Fruit fly (Drosophila melanogaster): ENCODE results near the gene alpha-Est5.
A peak's percentile ranks its signal among the peaks of the same experiment; 100 is the strongest.

The alpha-Est5 gene

DNA sequence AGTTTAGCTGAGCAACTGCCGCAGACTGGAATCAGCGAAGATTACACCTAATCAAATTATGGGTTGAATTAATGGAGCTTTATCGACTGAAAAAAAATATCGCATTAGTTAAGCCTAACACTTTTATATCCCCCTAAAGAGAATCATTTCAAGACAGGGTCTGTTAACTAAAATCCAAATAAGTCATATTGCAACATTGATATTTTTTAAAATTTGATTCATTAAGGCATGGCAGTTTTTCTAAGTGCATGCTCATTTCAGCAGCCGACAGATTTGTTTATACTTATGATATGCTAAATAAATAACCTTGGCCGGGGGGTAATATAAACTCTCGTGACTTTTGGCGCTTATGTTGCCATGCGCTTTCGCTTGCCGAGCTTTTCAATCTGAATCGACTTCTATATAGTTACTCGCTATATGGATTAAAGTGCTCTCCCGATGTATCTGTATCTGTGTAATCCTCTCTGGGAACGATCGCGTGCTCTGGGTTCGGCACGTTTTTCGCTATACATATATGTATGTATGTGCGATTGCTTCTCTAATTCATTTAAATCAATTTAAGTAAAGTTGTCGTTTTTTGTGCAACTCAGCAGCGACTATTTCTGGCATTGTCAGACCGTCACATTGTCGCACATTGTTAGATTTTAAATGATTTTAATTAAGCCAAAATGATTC lies 29.7 kb downstream of the alpha-Est5 start (continued):
- TF ChIP-seq knrl (GFP tag; IDR thresholded peaks at IDR 0.05; ENCODE audit: partially characterized antibody), result no peak
- peak; percentile 84 for TF ChIP-seq maf-S (GFP tag; optimal IDR thresholded peaks at IDR 0.05)
- no peak for TF ChIP-seq z (GFP tag; IDR thresholded peaks at IDR 0.05)
- no peak for TF ChIP-seq Lpt (GFP tag; optimal IDR thresholded peaks at IDR 0.05)
- no peak for TF ChIP-seq Spps (tag; optimal IDR thresholded peaks at IDR 0.05)
- TF ChIP-seq CG7987 (GFP tag; optimal IDR thresholded peaks at IDR 0.05), result peak; percentile 63
- no peak for TF ChIP-seq pita (GFP tag; optimal IDR thresholded peaks at IDR 0.05)
- TF ChIP-seq ci (GFP tag; IDR thresholded peaks at IDR 0.05), result peak; percentile 48; the same call in 1 of the 3 replicates
- TF ChIP-seq exex (tag; optimal IDR thresholded peaks at IDR 0.05), result peak; percentile 64
- no peak for TF ChIP-seq sr (GFP tag; IDR thresholded peaks at IDR 0.05)
- TF ChIP-seq pros (GFP tag; optimal IDR thresholded peaks at IDR 0.05), result no peak
- TF ChIP-seq al (GFP tag; IDR thresholded peaks at IDR 0.05), result peak; percentile 93
- TF ChIP-seq CG2129 (GFP tag; IDR thresholded peaks at IDR 0.05; ENCODE audit: partially characterized antibody), result no peak
- TF ChIP-seq nerfin-2 (GFP tag; IDR thresholded peaks at IDR 0.05; ENCODE audit: partially characterized antibody), result no peak
- TF ChIP-seq CG30020 (tag; optimal IDR thresholded peaks at IDR 0.05), result no peak
- peak; percentile 62 for TF ChIP-seq pb (GFP tag; optimal IDR thresholded peaks at IDR 0.05)
- peak; percentile 71 for TF ChIP-seq CG10543 (GFP tag; optimal IDR thresholded peaks at IDR 0.05)
- peak; percentile 74 for TF ChIP-seq Hmx (GFP tag; optimal IDR thresholded peaks at IDR 0.05)
- peak; percentile 91 for TF ChIP-seq pho (GFP tag; optimal IDR thresholded peaks at IDR 0.05)
- peak; percentile 95 for TF ChIP-seq Dbx (GFP tag; IDR thresholded peaks at IDR 0.05)
- peak in 1 of 2 experiments; percentile 47 for TF ChIP-seq Trl (optimal IDR thresholded peaks at IDR 0.05)
- TF ChIP-seq Trl (GFP tag; optimal IDR thresholded peaks at IDR 0.05), result peak; percentile 88
- TF ChIP-seq Ptx1 (GFP tag; IDR thresholded peaks at IDR 0.05), result peak; percentile 79
- peak; percentile 82 for TF ChIP-seq Aef1 (GFP tag; IDR thresholded peaks at IDR 0.05)
- peak; percentile 33 for TF ChIP-seq phol (tag; optimal IDR thresholded peaks at IDR 0.05)
- no peak for TF ChIP-seq gcm (GFP tag; optimal IDR thresholded peaks at IDR 0.05)
- peak; percentile 59; the same call in 2 of the 3 replicates for TF ChIP-seq zfh1 (GFP tag; IDR thresholded peaks at IDR 0.05)
- peak in 1 of 2 experiments; percentile 26 for TF ChIP-seq Eip74EF (GFP tag; optimal IDR thresholded peaks at IDR 0.05)
- peak; percentile 69; the same call in 1 of the 2 replicates for TF ChIP-seq CG17328 (GFP tag; IDR thresholded peaks at IDR 0.05)
- peak; percentile 3 for TF ChIP-seq Hey (tag; optimal IDR thresholded peaks at IDR 0.05)
- TF ChIP-seq CG11504 (tag; optimal IDR thresholded peaks at IDR 0.05), result peak; percentile 79
- peak; percentile 77; the same call in 1 of the 2 replicates for TF ChIP-seq toy (GFP tag; IDR thresholded peaks at IDR 0.05)
- TF ChIP-seq ind (GFP tag; optimal IDR thresholded peaks at IDR 0.05), result peak; percentile 84
- peak; percentile 78 for TF ChIP-seq ab (GFP tag; optimal IDR thresholded peaks at IDR 0.05)
- TF ChIP-seq Atf3 (GFP tag; optimal IDR thresholded peaks at IDR 0.05), result peak; percentile 39
- TF ChIP-seq CG3838 (GFP tag; optimal IDR thresholded peaks at IDR 0.05), result peak; percentile 65
- peak; percentile 62; the same call in 1 of the 2 replicates for TF ChIP-seq ssp (GFP tag; IDR thresholded peaks at IDR 0.05)
- peak; percentile 85 for TF ChIP-seq emc (GFP tag; optimal IDR thresholded peaks at IDR 0.05)
- no peak for TF ChIP-seq ATbp (GFP tag; optimal IDR thresholded peaks at IDR 0.05)

DNA sequence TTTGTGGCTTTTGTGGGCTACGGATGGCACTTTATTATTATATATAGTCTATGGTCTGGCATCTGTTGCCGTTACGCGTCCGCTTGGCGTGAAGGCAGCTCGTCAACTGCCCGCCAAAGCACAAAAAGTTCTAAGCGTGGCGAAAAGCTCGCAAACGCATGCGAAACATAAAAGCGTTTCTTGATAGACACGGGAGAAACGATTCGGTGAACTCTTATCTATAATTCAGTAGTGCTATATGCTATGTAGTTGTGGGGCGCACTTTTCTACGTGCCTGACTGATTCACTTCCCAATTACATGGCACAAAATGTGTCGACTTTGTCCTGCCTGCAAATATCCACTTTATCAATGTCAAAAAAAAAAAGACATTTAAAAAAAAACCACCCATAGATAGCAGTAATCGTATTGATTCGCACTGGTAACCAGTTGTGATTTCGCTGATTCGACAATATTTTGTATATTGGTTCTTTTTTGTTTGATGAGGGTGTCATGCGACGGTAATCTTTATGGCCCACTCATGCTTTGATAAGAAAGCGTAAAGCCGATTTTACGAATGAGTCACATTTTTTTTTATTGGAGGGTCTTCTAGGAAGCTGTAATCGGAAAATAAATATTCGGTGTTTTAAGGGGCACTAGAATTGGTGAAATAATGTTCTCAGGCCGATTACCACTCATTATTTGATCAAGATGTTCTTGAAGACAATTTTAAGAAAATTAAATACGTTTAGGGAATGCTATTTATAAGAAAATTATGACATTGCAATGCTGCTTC lies 31.0 kb downstream of the alpha-Est5 start, which contains the start of gene alpha-Est9:
TSS of gene alpha-Est9 (minus strand) at position 110 of the 773 bp plus-strand sequence.
- TF ChIP-seq GATAe (GFP tag; conservative IDR thresholded peaks at IDR 0.05) (peak; percentile 8; the same call in 1 of the 2 replicates), Ets65A (GFP tag) (no peak), MTF-1 (GFP tag; optimal IDR thresholded peaks at IDR 0.05; ENCODE audit: borderline replicate concordance) (no peak), Six4 (GFP tag; optimal IDR thresholded peaks at IDR 0.05) (no peak), CG2129 (GFP tag; IDR thresholded peaks at IDR 0.05; ENCODE audit: partially characterized antibody) (no peak), Hmx (GFP tag; optimal IDR thresholded peaks at IDR 0.05) (no peak), H15 (GFP tag; IDR thresholded peaks at IDR 0.05) (no peak), B-H1 (GFP tag; IDR thresholded peaks at IDR 0.05) (no peak), Spps (tag; optimal IDR thresholded peaks at IDR 0.05) (no peak), CG11093 (GFP tag; IDR thresholded peaks at IDR 0.05) (no peak), CG8478 (optimal IDR thresholded peaks at IDR 0.05) (no peak), bcd (GFP tag; optimal IDR thresholded peaks at IDR 0.05) (no peak), CG17612 (GFP tag; IDR thresholded peaks at IDR 0.05) (no peak), CrebB (tag; optimal IDR thresholded peaks at IDR 0.05) (peak; percentile 2), ci (GFP tag; IDR thresholded peaks at IDR 0.05) (no peak)
